Worm (Caenorhabditis elegans) whole organism, L1 larva: Measurements from ENCODE around the gene C48B4.7.
A peak's percentile ranks its signal among the peaks of the same experiment; 100 is the strongest.

ENCODE experiments used
- C04F5.9 ChIP-seq: sonication (generic microtip); optimal IDR thresholded peaks from 2 replicates; lab custom pipeline; 2016; ENCODE audit warnings: missing genetic modification characterization, missing compliant biosample characterization
- C34B4.2 ChIP-seq: sonication (generic microtip); optimal IDR thresholded peaks from 2 replicates; lab custom pipeline; 2017; ENCODE audit warnings: mild to moderate bottlenecking, missing genetic modification characterization, missing compliant biosample characterization
- F16B12.6 ChIP-seq: fragments of 150-350 bp; optimal IDR thresholded peaks from 2 replicates; lab custom pipeline; 2014; ENCODE audit warnings: missing biosample characterization, missing genetic modification characterization
- Y116A8C.19 ChIP-seq: sonication (generic microtip); optimal IDR thresholded peaks from 2 replicates; lab custom pipeline; 2016; ENCODE audit warnings: missing compliant biosample characterization, missing genetic modification characterization, borderline replicate concordance
- aha-1 ChIP-seq: fragments of 150-350 bp; optimal IDR thresholded peaks from 2 replicates; lab custom pipeline; 2014; ENCODE audit warnings: missing biosample characterization, missing genetic modification characterization
- aly-2 ChIP-seq: fragments of 150-350 bp; optimal IDR thresholded peaks from 2 replicates; lab custom pipeline; 2014; ENCODE audit warnings: missing biosample characterization, missing genetic modification characterization
- ama-1 ChIP-seq: fragments of 150-350 bp; optimal IDR thresholded peaks from 2 replicates; lab custom pipeline; 2014
- ceh-63 ChIP-seq: fragments of 200-800 bp; sonication (Bioruptor generic); optimal IDR thresholded peaks from 2 replicates; lab custom pipeline; 2018; ENCODE audit warnings: mild to moderate bottlenecking, missing genetic modification characterization, missing compliant biosample characterization
- ceh-8 ChIP-seq: fragments of 200-800 bp; sonication (Bioruptor generic); optimal IDR thresholded peaks from 2 replicates; lab custom pipeline; 2018; ENCODE audit warnings: mild to moderate bottlenecking, missing genetic modification characterization, moderate library complexity, missing compliant biosample characterization
- ceh-88 ChIP-seq: fragments of 200-800 bp; sonication (Bioruptor generic); IDR thresholded peaks from 2 replicates; pipeline ENCODE4 v1.3.6; 2022; ENCODE audit warnings: missing genetic modification characterization, missing compliant biosample characterization
- ces-1 ChIP-seq: fragments of 150-350 bp; optimal IDR thresholded peaks from 2 replicates; lab custom pipeline; 2014; ENCODE audit warnings: missing biosample characterization, missing genetic modification reagents, missing genetic modification characterization
- dpl-1 ChIP-seq, 3 experiments: fragments of 150-350 bp in 2 of 3; sonication (generic microtip) in 1 of 3; optimal IDR thresholded peaks; 2 replicates each; lab custom pipeline; 2014 to 2017; ENCODE audit warnings: missing biosample characterization in 3 of 3, missing genetic modification characterization in 3 of 3, missing genetic modification reagents in 3 of 3
- efl-1 ChIP-seq, 4 experiments: fragments of 150-350 bp; optimal IDR thresholded peaks in 3 of 4; peaks in 1 of 4; 1 replicate in 1 of 4; 2 replicates in 3 of 4; lab custom pipeline; 2014; ENCODE audit warnings: missing biosample characterization in 2 of 4, missing genetic modification characterization in 2 of 4, missing genetic modification reagents in 2 of 4
- egl-13 ChIP-seq: sonication (generic microtip); optimal IDR thresholded peaks from 2 replicates; lab custom pipeline; 2016; ENCODE audit warnings: missing genotype, missing genetic modification reagents, missing genetic modification characterization, missing compliant biosample characterization
- elt-2 ChIP-seq: sonication (generic microtip); optimal IDR thresholded peaks from 2 replicates; lab custom pipeline; 2016; ENCODE audit warnings: missing genetic modification characterization, mild to moderate bottlenecking, inconsistent platforms, missing compliant biosample characterization, missing genetic modification reagents
- elt-3 ChIP-seq, 6 experiments: fragments of 150-350 bp in 1 of 6; sonication (generic microtip); optimal IDR thresholded peaks; 2 replicates each; lab custom pipeline; 2017 to 2018; ENCODE audit warnings: missing biosample characterization in 6 of 6, missing genetic modification characterization in 6 of 6, inconsistent platforms in 1 of 6
- ets-5 ChIP-seq: fragments of 200-800 bp; sonication (Bioruptor generic); IDR thresholded peaks from 2 replicates; pipeline ENCODE4 v1.3.6; 2022; ENCODE audit warnings: missing genetic modification characterization, missing compliant biosample characterization
- fkh-10 ChIP-seq: sonication (generic microtip); optimal IDR thresholded peaks from 2 replicates; lab custom pipeline; 2017; ENCODE audit warnings: missing biosample characterization, missing genetic modification reagents, missing genetic modification characterization
- fkh-8 ChIP-seq: sonication (generic microtip); optimal IDR thresholded peaks from 2 replicates; lab custom pipeline; 2016; ENCODE audit warnings: mild to moderate bottlenecking, missing genetic modification characterization, missing compliant biosample characterization
- grh-1 ChIP-seq: fragments of 200-800 bp; sonication (Bioruptor generic); IDR thresholded peaks from 2 replicates; pipeline ENCODE4 v1.3.6; 2022; ENCODE audit warnings: missing genetic modification reagents, missing genetic modification characterization, missing compliant biosample characterization
- hlh-4 ChIP-seq: sonication (generic microtip); optimal IDR thresholded peaks from 2 replicates; lab custom pipeline; 2016; ENCODE audit warnings: mild to moderate bottlenecking, missing genetic modification characterization, missing compliant biosample characterization
- hpl-2 ChIP-seq: fragments of 150-350 bp; optimal IDR thresholded peaks from 2 replicates; lab custom pipeline; 2014; ENCODE audit warnings: missing biosample characterization, missing genetic modification reagents, missing genetic modification characterization
- lin-14 ChIP-seq: fragments of 200-800 bp; sonication (Bioruptor generic); optimal IDR thresholded peaks from 2 replicates; lab custom pipeline; 2018; ENCODE audit warnings: mild to moderate bottlenecking, missing genetic modification characterization, moderate library complexity, missing compliant biosample characterization
- lin-35 ChIP-seq, 2 experiments: fragments of 150-350 bp; optimal IDR thresholded peaks; 2 replicates each; lab custom pipeline; 2014; ENCODE audit warnings: missing biosample characterization in 2 of 2, missing genetic modification characterization in 2 of 2, missing genetic modification reagents in 2 of 2
- lir-3 ChIP-seq: sonication (generic microtip); optimal IDR thresholded peaks from 2 replicates; lab custom pipeline; 2016; ENCODE audit warnings: mild to moderate bottlenecking, missing genetic modification characterization, moderate library complexity, missing compliant biosample characterization; ENCODE audit not compliant: poor library complexity
- lsy-2 ChIP-seq, 2 experiments: fragments of 150-350 bp; optimal IDR thresholded peaks; 2 replicates each; lab custom pipeline; 2014; ENCODE audit warnings: missing biosample characterization in 2 of 2, missing genetic modification characterization in 2 of 2
- mab-9 ChIP-seq: fragments of 200-800 bp; sonication (Bioruptor generic); IDR thresholded peaks from 2 replicates; pipeline ENCODE4 v1.3.6; 2022; ENCODE audit warnings: missing genetic modification reagents, missing genetic modification characterization, missing compliant biosample characterization
- mef-2 ChIP-seq: fragments of 150-350 bp; optimal IDR thresholded peaks from 2 replicates; lab custom pipeline; 2014; ENCODE audit warnings: missing biosample characterization, missing genetic modification characterization
- nhr-19 ChIP-seq: fragments of 200-800 bp; sonication (Bioruptor generic); conservative IDR thresholded peaks from 2 replicates; pipeline ENCODE4 v1.3.6; 2022; ENCODE audit warnings: missing genetic modification characterization, missing compliant biosample characterization
- nhr-47 ChIP-seq: sonication (generic microtip); optimal IDR thresholded peaks from 2 replicates; lab custom pipeline; 2016; ENCODE audit warnings: mild to moderate bottlenecking, missing genetic modification characterization, moderate library complexity, missing compliant biosample characterization
- nhr-71 ChIP-seq: sonication (generic microtip); optimal IDR thresholded peaks from 2 replicates; lab custom pipeline; 2016; ENCODE audit warnings: mild to moderate bottlenecking, missing genetic modification characterization, moderate library complexity, missing compliant biosample characterization
- nhr-76 ChIP-seq: sonication (generic microtip); optimal IDR thresholded peaks from 2 replicates; lab custom pipeline; 2017; ENCODE audit warnings: missing biosample characterization, missing genetic modification characterization
- nhr-77 ChIP-seq: fragments of 150-350 bp; optimal IDR thresholded peaks from 2 replicates; lab custom pipeline; 2014; ENCODE audit warnings: missing biosample characterization, missing genetic modification characterization
- nhr-84 ChIP-seq: sonication (generic microtip); optimal IDR thresholded peaks from 2 replicates; lab custom pipeline; 2017; ENCODE audit warnings: missing biosample characterization, missing genetic modification characterization
- nhr-85 ChIP-seq: sonication (generic microtip); peaks from one replicate; lab custom pipeline; 2016; ENCODE audit warnings: missing genetic modification characterization, inconsistent platforms, missing compliant biosample characterization
- nhr-90 ChIP-seq: sonication (generic microtip); optimal IDR thresholded peaks from 2 replicates; lab custom pipeline; 2016; ENCODE audit warnings: mild to moderate bottlenecking, missing genetic modification characterization, missing compliant biosample characterization; ENCODE audit not compliant: poor library complexity
- pax-3 ChIP-seq: fragments of 200-800 bp; sonication (Bioruptor generic); optimal IDR thresholded peaks from 2 replicates; lab custom pipeline; 2018; ENCODE audit warnings: mild to moderate bottlenecking, missing genetic modification characterization, moderate library complexity, missing compliant biosample characterization
- rnt-1 ChIP-seq: sonication (generic microtip); optimal IDR thresholded peaks from 2 replicates; lab custom pipeline; 2016; ENCODE audit warnings: mild to moderate bottlenecking, missing genetic modification characterization, moderate library complexity, missing compliant biosample characterization
- snpc-4 ChIP-seq: fragments of 150-350 bp; optimal IDR thresholded peaks from 2 replicates; lab custom pipeline; 2014; ENCODE audit warnings: missing biosample characterization, missing genetic modification characterization
- snu-23 ChIP-seq: sonication (generic microtip); optimal IDR thresholded peaks from 2 replicates; lab custom pipeline; 2016; ENCODE audit warnings: missing genetic modification characterization, missing compliant biosample characterization
- swsn-7 ChIP-seq: sonication (generic microtip); optimal IDR thresholded peaks from 2 replicates; lab custom pipeline; 2016; ENCODE audit warnings: missing genetic modification characterization, missing compliant biosample characterization
- tbx-2 ChIP-seq: sonication (generic microtip); optimal IDR thresholded peaks from 2 replicates; lab custom pipeline; 2016; ENCODE audit warnings: missing genetic modification characterization, missing compliant biosample characterization
- unc-130 ChIP-seq: fragments of 150-350 bp; optimal IDR thresholded peaks from 2 replicates; lab custom pipeline; 2017; ENCODE audit warnings: missing biosample characterization, missing genetic modification characterization, inconsistent platforms
- unc-86 ChIP-seq: sonication (generic microtip); optimal IDR thresholded peaks from 2 replicates; lab custom pipeline; 2016; ENCODE audit warnings: missing genetic modification characterization, missing compliant biosample characterization
- vab-15 ChIP-seq: sonication (generic microtip); optimal IDR thresholded peaks from 2 replicates; lab custom pipeline; 2017; ENCODE audit warnings: missing genotype, mild to moderate bottlenecking, missing genetic modification characterization, missing compliant biosample characterization
- zag-1 ChIP-seq: fragments of 150-350 bp; optimal IDR thresholded peaks from 2 replicates; lab custom pipeline; 2014; ENCODE audit warnings: missing biosample characterization, missing genetic modification characterization
- ztf-4 ChIP-seq: fragments of 150-350 bp; optimal IDR thresholded peaks from 2 replicates; lab custom pipeline; 2014; ENCODE audit warnings: missing biosample characterization, missing genetic modification characterization

Gene C48B4.7

ce11 chrIII:9523581-9523980 is 35.6 kb downstream of the C48B4.7 start, which contains the start of gene mrps-23:
mrps-23 (minus strand) TSS chrIII:9523672.
- TF ChIP-seq tbx-2 (tag; lab: Kevin White, UChicago) (no peak), lin-35 (GFP tag; optimal IDR thresholded peaks at IDR 0.05; lab: Kevin White, UChicago) (peak in 1 of 2 experiments; percentile 30), F16B12.6 (tag; lab: Kevin White, UChicago) (no peak), snu-23 (GFP tag; lab: Kevin White, UChicago) (peak; percentile 20), mab-9 (no peak), lin-14 (GFP tag; lab: Kevin White, UChicago) (no peak), dpl-1 (GFP tag; optimal IDR thresholded peaks at IDR 0.05; lab: Kevin White, UChicago) (peak in 1 of 3 experiments; percentile 7), nhr-47 (tag; lab: Kevin White, UChicago) (peak; percentile 7), nhr-90 (tag; lab: Kevin White, UChicago) (peak; percentile 22), elt-3 (tag; optimal IDR thresholded peaks at IDR 0.05; lab: Kevin White, UChicago) (peak in 1 of 6 experiments; percentile 12), rnt-1 (no peak), efl-1 (optimal IDR thresholded peaks at IDR 0.05; lab: Kevin White, UChicago) (no peak), efl-1 (GFP tag; optimal IDR thresholded peaks at IDR 0.05 in 1 of 2; lab: Kevin White, UChicago) (peak in 1 of 2 experiments; percentile 16), lsy-2 (tag; optimal IDR thresholded peaks at IDR 0.05; lab: Kevin White, UChicago) (peak in 1 of 2 experiments; percentile 35)

ce11 chrIII:9521410-9522090 is 37.7 kb downstream of the C48B4.7 start, which contains the start of the genes clu-1 and prp-40:
clu-1 (minus strand) TSS chrIII:9521460.
prp-40 (plus strand) TSS chrIII:9522075.
- TF ChIP-seq nhr-47 (tag; lab: Kevin White, UChicago) (peak; percentile 93), Y116A8C.19 (tag; lab: Kevin White, UChicago) (no peak), hpl-2 (GFP tag; lab: Kevin White, UChicago) (peak; percentile 70), ceh-88 (GFP tag; lab: Robert Waterston, UW) (no peak), swsn-7 (peak; percentile 91), rnt-1 (peak; percentile 95), ceh-63 (GFP tag; lab: Kevin White, UChicago) (no peak), fkh-10 (GFP tag; lab: Kevin White, UChicago) (peak; percentile 57), elt-2 (peak; percentile 56), egl-13 (tag; lab: Kevin White, UChicago) (peak; percentile 71), aha-1 (peak; percentile 40), mab-9 (peak; percentile 76), C04F5.9 (peak; percentile 70), nhr-84 (tag; lab: Kevin White, UChicago) (no peak), vab-15 (no peak), ztf-4 (tag; lab: Kevin White, UChicago) (peak; percentile 83), unc-86 (peak; percentile 88), lin-35 (GFP tag; optimal IDR thresholded peaks at IDR 0.05; lab: Kevin White, UChicago) (peak; percentile 90 to 93), zag-1 (tag; lab: Kevin White, UChicago) (no peak), hlh-4 (tag; lab: Kevin White, UChicago) (no peak), lir-3 (tag; lab: Kevin White, UChicago) (peak; percentile 65), mef-2 (peak; percentile 71), fkh-8 (peak; percentile 86), nhr-77 (tag; lab: Kevin White, UChicago) (peak; percentile 81), ceh-8 (GFP tag; lab: Kevin White, UChicago) (peak; percentile 79), ama-1 (lab: Kevin White, UChicago) (no peak), F16B12.6 (tag; lab: Kevin White, UChicago) (peak; percentile 72), pax-3 (tag; lab: Kevin White, UChicago) (peak; percentile 58), nhr-85 (tag; lab: Kevin White, UChicago) (peak; percentile 94), ces-1 (GFP tag; lab: Kevin White, UChicago) (no peak), nhr-71 (tag; lab: Kevin White, UChicago) (peak; percentile 94), grh-1 (GFP tag; lab: Robert Waterston, UW) (peak; percentile 78), tbx-2 (tag; lab: Kevin White, UChicago) (peak; percentile 92), dpl-1 (GFP tag; optimal IDR thresholded peaks at IDR 0.05; lab: Kevin White, UChicago) (peak; percentile 83 to 87 (median 86)), elt-3 (tag; optimal IDR thresholded peaks at IDR 0.05; lab: Kevin White, UChicago) (peak in 3 of 6 experiments; percentile 21 to 86 (median 68)), aly-2 (tag; lab: Kevin White, UChicago) (peak; percentile 83), C34B4.2 (tag; lab: Kevin White, UChicago) (no peak), snpc-4 (tag; lab: Kevin White, UChicago) (peak; percentile 78), unc-130 (peak; percentile 88), nhr-19 (GFP tag; lab: Robert Waterston, UW) (peak; percentile 89), nhr-76 (no peak), ets-5 (GFP tag; lab: Robert Waterston, UW) (no peak)
